Worm (Caenorhabditis elegans) whole organism, L1 larva: Measurements from ENCODE around the gene R144.11.

Experiments used
- lin-39 ChIP-seq: fragments of 150-350 bp; optimal IDR thresholded peaks from 2 replicates; lab custom pipeline; 2014; ENCODE audit warnings: missing biosample characterization, missing genetic modification reagents, missing genetic modification characterization
- skn-1 ChIP-seq: fragments of 150-350 bp; optimal IDR thresholded peaks from 2 replicates; lab custom pipeline; 2014; ENCODE audit warnings: missing biosample characterization, missing genetic modification characterization
- tbx-2 ChIP-seq: sonication (generic microtip); optimal IDR thresholded peaks from 2 replicates; lab custom pipeline; 2016; ENCODE audit warnings: missing genetic modification characterization, missing compliant biosample characterization

DNA sequence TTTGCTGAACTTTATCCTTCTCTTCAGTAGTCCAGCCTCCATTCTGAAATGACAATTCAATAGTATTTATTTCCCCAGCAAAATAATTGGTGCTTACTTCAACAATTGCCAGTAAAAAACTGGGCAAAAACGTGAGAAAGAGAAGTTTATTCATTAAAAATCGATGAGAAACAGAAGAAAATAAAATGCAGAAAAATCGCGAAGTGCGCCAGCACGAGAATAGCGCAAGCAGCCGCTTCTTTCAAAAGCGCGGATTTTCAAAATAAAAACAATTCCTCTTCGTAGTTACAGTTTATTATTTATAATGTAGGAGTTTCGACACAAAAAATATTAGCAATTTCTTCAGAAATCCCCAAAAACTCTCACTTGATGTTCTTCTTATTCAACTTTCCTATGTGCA is 45.7 kb downstream of the R144.11 start, which contains the start of gene C27F2.9:
- peak; percentile 86 for TF ChIP-seq lin-39 (tag; lab: Kevin White, UChicago)
- peak; percentile 91 for TF ChIP-seq skn-1
- TF ChIP-seq tbx-2 (tag; lab: Kevin White, UChicago): peak; percentile 93
